Fruit fly (Drosophila melanogaster) whole organism, embryonic: ENCODE results near the gene CG44385.

Experiments used
- CG17328 ChIP-seq: fragments of 200-800 bp; sonication (Bioruptor generic); IDR thresholded peaks from 2 replicates; pipeline ENCODE4 v1.3.6; 2022; ENCODE audit warnings: missing biosample characterization, missing genetic modification characterization
- ttk ChIP-seq: fragments of 200-800 bp; sonication (Bioruptor generic); IDR thresholded peaks from 2 replicates; pipeline ENCODE4 v2.1.2; 2022; ENCODE audit warnings: missing biosample characterization, missing genetic modification characterization

dm6 chrX:11137566-11138186 is 5.5 kb upstream of the CG44385 start, which contains the start of gene CDK2AP1:
- TF ChIP-seq CG17328: peak; percentile 39; the same call in 1 of the 2 replicates
- no peak for TF ChIP-seq ttk (GFP tag; lab: Robert Waterston, UW)
